Fruit fly (Drosophila melanogaster): ENCODE measurements around the gene CG13738.
A peak's percentile ranks its signal among the peaks of the same experiment; 100 is the strongest.

CG13738 gene

DNA sequence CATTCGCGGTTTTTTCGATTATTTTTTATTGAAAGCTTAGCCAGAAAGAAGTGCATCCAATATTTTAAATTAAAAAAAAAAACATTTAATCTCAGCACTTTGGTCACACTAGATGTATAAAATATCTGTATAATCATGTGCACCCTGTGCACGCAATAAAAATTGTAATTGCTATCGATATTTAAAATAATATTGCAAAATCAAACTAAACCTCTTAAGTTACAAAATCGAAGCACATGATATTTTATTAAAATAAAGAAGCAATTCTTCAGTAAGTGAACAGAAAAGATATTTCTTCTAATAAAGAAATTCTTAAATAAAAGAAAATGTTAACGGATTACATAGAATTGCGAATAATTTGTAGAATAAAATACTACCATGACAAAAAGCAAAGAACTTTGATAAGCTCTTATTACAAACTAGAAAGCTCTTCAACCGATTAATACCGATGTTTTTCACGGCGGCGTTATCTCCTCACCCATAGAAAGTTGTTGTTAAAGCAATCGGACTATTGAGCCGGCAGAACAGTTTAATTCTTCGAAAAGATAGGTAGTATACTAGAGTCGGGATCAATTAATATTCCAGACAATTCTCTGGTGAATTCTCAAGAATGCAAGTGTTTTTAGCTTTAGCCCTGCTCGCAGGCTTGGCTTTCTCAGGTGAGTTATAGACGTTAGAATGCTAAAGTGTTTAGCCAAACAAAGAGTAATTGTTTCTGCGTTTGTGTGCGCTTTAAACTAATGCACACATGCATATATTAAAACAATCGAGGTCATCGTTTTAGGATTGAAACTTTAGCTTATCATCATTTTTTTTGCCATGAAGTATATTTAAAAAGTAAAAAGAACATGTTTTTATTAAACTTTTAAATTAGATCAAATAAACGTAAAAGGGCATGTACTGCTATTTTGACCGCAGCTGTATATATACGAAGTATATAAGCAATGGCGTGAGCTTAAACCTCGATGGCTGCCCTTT is 20.8 kb upstream of the CG13738 start, which contains the start of gene CtsK1 (continued):
- TF ChIP-seq CG4820 (GFP tag; optimal IDR thresholded peaks at IDR 0.05), result no peak
- no peak for TF ChIP-seq CG17802 (tag; optimal IDR thresholded peaks at IDR 0.05)
- TF ChIP-seq lov (optimal IDR thresholded peaks at IDR 0.05), result no peak
- no peak for TF ChIP-seq lov (GFP tag; IDR thresholded peaks at IDR 0.05)
- no peak for TF ChIP-seq Lpt (GFP tag; optimal IDR thresholded peaks at IDR 0.05)
- no peak for TF ChIP-seq ac (GFP tag; optimal IDR thresholded peaks at IDR 0.05)
- TF ChIP-seq oc (tag; optimal IDR thresholded peaks at IDR 0.05), result no peak
- no peak for TF ChIP-seq CG3847 (GFP tag; IDR thresholded peaks at IDR 0.05)
- TF ChIP-seq CG6654 (GFP tag; optimal IDR thresholded peaks at IDR 0.05), result no peak
- TF ChIP-seq CG9876 (GFP tag; optimal IDR thresholded peaks at IDR 0.05), result no peak
- TF ChIP-seq CG16779 (GFP tag; IDR thresholded peaks at IDR 0.05), result no peak
- no peak for TF ChIP-seq CG1529 (GFP tag; optimal IDR thresholded peaks at IDR 0.05)
- peak; percentile 48 for TF ChIP-seq CG16813 (GFP tag; IDR thresholded peaks at IDR 0.05; ENCODE audit: partially characterized antibody)
- TF ChIP-seq lab (GFP tag; optimal IDR thresholded peaks at IDR 0.05), result no peak
- no peak for TF ChIP-seq br (optimal IDR thresholded peaks at IDR 0.05)
- TF ChIP-seq CG13775 (GFP tag; optimal IDR thresholded peaks at IDR 0.05), result no peak
- TF ChIP-seq nau (GFP tag; optimal IDR thresholded peaks at IDR 0.05), result no peak
- peak; percentile 51; the same call in 1 of the 2 replicates for TF ChIP-seq CG32532 (GFP tag; IDR thresholded peaks at IDR 0.05)
- peak; percentile 73; the same call in 1 of the 3 replicates for TF ChIP-seq zen2 (GFP tag; IDR thresholded peaks at IDR 0.05; ENCODE audit: partially characterized antibody)
- no peak for TF ChIP-seq fru (optimal IDR thresholded peaks at IDR 0.05)
- no peak for TF ChIP-seq Oaz (GFP tag; IDR thresholded peaks at IDR 0.05)
- no peak for TF ChIP-seq odd (GFP tag; optimal IDR thresholded peaks at IDR 0.05)
- TF ChIP-seq CG18619 (GFP tag; optimal IDR thresholded peaks at IDR 0.05), result no peak
- no peak for TF ChIP-seq Hr3 (GFP tag; optimal IDR thresholded peaks at IDR 0.05)
- no peak for TF ChIP-seq fd102C (GFP tag; optimal IDR thresholded peaks at IDR 0.05)
- peak; percentile 98 for TF ChIP-seq stwl (tag; optimal IDR thresholded peaks at IDR 0.05)
- TF ChIP-seq CG8089 (GFP tag; optimal IDR thresholded peaks at IDR 0.05), result no peak
- no peak for TF ChIP-seq tll (GFP tag; optimal IDR thresholded peaks at IDR 0.05)
- peak; percentile 21 for TF ChIP-seq CTCF (GFP tag; optimal IDR thresholded peaks at IDR 0.05)
- no peak for TF ChIP-seq CG11085 (GFP tag; IDR thresholded peaks at IDR 0.05)
- TF ChIP-seq Meics (GFP tag; optimal IDR thresholded peaks at IDR 0.05), result no peak
- TF ChIP-seq CG15696 (tag; optimal IDR thresholded peaks at IDR 0.05), result no peak
- TF ChIP-seq CG4404 (GFP tag; IDR thresholded peaks at IDR 0.05), result no peak
- peak; percentile 46 for TF ChIP-seq CG12391 (tag; optimal IDR thresholded peaks at IDR 0.05)
- TF ChIP-seq B-H2 (GFP tag; optimal IDR thresholded peaks at IDR 0.05), result no peak
- TF ChIP-seq chif (GFP tag; optimal IDR thresholded peaks at IDR 0.05), result no peak
- no peak for TF ChIP-seq CG14050 (GFP tag; IDR thresholded peaks at IDR 0.05)
- no peak for TF ChIP-seq sisA (GFP tag; IDR thresholded peaks at IDR 0.05)
- no peak; the same call in 1 of the 2 replicates for TF ChIP-seq Rfx (GFP tag; IDR thresholded peaks at IDR 0.05)
- 0 out of 2 replicates have a peak, but pooled peaks have one; percentile 42 for TF ChIP-seq Atf6 (GFP tag; IDR thresholded peaks at IDR 0.05)
- no peak for TF ChIP-seq corto (GFP tag; optimal IDR thresholded peaks at IDR 0.05)
- no peak for TF ChIP-seq CG7786 (GFP tag; optimal IDR thresholded peaks at IDR 0.05)
- no peak; the same call in 1 of the 2 replicates for TF ChIP-seq MBD-R2 (GFP tag; IDR thresholded peaks at IDR 0.05)
- TF ChIP-seq btn (GFP tag; optimal IDR thresholded peaks at IDR 0.05), result no peak
- TF ChIP-seq Dp (GFP tag; optimal IDR thresholded peaks at IDR 0.05), result peak; percentile 64
- 0 out of 2 replicates have a peak, but pooled peaks have one; percentile 12 for TF ChIP-seq CG2129 (GFP tag; IDR thresholded peaks at IDR 0.05; ENCODE audit: partially characterized antibody)
- TF ChIP-seq CG10654 (GFP tag; optimal IDR thresholded peaks at IDR 0.05), result no peak
- 0 out of 4 replicates have a peak, but pooled peaks have one; percentile 71 for TF ChIP-seq chinmo (GFP tag; IDR thresholded peaks at IDR 0.05; ENCODE audit: partially characterized antibody)
- peak; percentile 34 for TF ChIP-seq CG2120 (GFP tag; optimal IDR thresholded peaks at IDR 0.05)
- TF ChIP-seq CG3281 (GFP tag; optimal IDR thresholded peaks at IDR 0.05), result no peak

All from whole organism, embryonic.